Fruit fly (Drosophila melanogaster) whole organism, embryonic: ENCODE data around the gene CG14797.

Experiments used
- BEAF-32 ChIP-seq: fragments of 200-800 bp; sonication (Bioruptor generic); optimal IDR thresholded peaks from 3 replicates; lab custom pipeline; 2017; ENCODE audit warnings: missing biosample characterization, missing genetic modification characterization, mild to moderate bottlenecking, moderate library complexity, missing genetic modification reagents
- Bgb ChIP-seq: fragments of 200-800 bp; sonication (Bioruptor generic); IDR thresholded peaks from 2 replicates; pipeline ENCODE4 v1.3.6; 2022; ENCODE audit warnings: missing biosample characterization, missing genetic modification characterization; ENCODE audit not compliant: partially characterized antibody
- Blimp-1 ChIP-seq: fragments of 200-800 bp; sonication (Bioruptor generic); optimal IDR thresholded peaks from 3 replicates; lab custom pipeline; 2018; ENCODE audit warnings: missing biosample characterization, missing genetic modification characterization, mild to moderate bottlenecking, moderate library complexity, missing genetic modification reagents
- CG11560 ChIP-seq: fragments of 200-800 bp; sonication (Bioruptor generic); IDR thresholded peaks from 3 replicates; pipeline ENCODE4 v1.3.6; 2022; ENCODE audit warnings: missing biosample characterization, missing genetic modification characterization
- CG12769 ChIP-seq: fragments of 200-800 bp; sonication (Bioruptor generic); optimal IDR thresholded peaks from 2 replicates; lab custom pipeline; 2019; ENCODE audit warnings: missing biosample characterization, mild to moderate bottlenecking, missing genetic modification characterization, moderate library complexity
- CG13287 ChIP-seq: fragments of 200-800 bp; sonication (Bioruptor generic); IDR thresholded peaks from 2 replicates; pipeline ENCODE4 v1.3.6; 2022; ENCODE audit warnings: missing biosample characterization, missing genetic modification characterization; ENCODE audit not compliant: partially characterized antibody
- CG15011 ChIP-seq: fragments of 200-800 bp; sonication (Bioruptor generic); optimal IDR thresholded peaks from 3 replicates; lab custom pipeline; 2018; ENCODE audit warnings: missing biosample characterization, mild to moderate bottlenecking, missing genetic modification characterization
- CG15514 ChIP-seq: fragments of 200-800 bp; sonication (Bioruptor generic); optimal IDR thresholded peaks from 3 replicates; lab custom pipeline; 2017; ENCODE audit warnings: missing biosample characterization, missing genetic modification characterization, mild to moderate bottlenecking, moderate library complexity, missing genetic modification reagents
- CG17186 ChIP-seq: fragments of 200-800 bp; sonication (Bioruptor generic); optimal IDR thresholded peaks from 3 replicates; lab custom pipeline; 2017; ENCODE audit warnings: missing biosample characterization, missing genetic modification reagents, missing genetic modification characterization
- CG17829 ChIP-seq: fragments of 200-800 bp; optimal IDR thresholded peaks from 2 replicates; lab custom pipeline; 2019; ENCODE audit warnings: missing biosample characterization, mild to moderate bottlenecking, missing genetic modification characterization, moderate library complexity
- CG17912 ChIP-seq: fragments of 200-800 bp; sonication (Bioruptor generic); optimal IDR thresholded peaks from 2 replicates; lab custom pipeline; 2018; ENCODE audit warnings: missing biosample characterization, mild to moderate bottlenecking, missing genetic modification characterization
- CG18476 ChIP-seq: fragments of 200-800 bp; sonication (Bioruptor generic); optimal IDR thresholded peaks from 2 replicates; lab custom pipeline; 2016; ENCODE audit warnings: missing biosample characterization, mild to moderate bottlenecking, missing genetic modification characterization
- CG32532 ChIP-seq: fragments of 200-800 bp; sonication (Bioruptor generic); IDR thresholded peaks from 2 replicates; pipeline ENCODE4 v1.3.6; 2022; ENCODE audit warnings: missing biosample characterization, missing genetic modification characterization
- CG42726 ChIP-seq: fragments of 200-800 bp; sonication (Bioruptor generic); IDR thresholded peaks from 2 replicates; pipeline ENCODE4 v1.3.6; 2022; ENCODE audit warnings: missing biosample characterization, missing genetic modification characterization; ENCODE audit not compliant: partially characterized antibody
- CG5180 ChIP-seq: fragments of 200-800 bp; sonication (Bioruptor generic); optimal IDR thresholded peaks from 3 replicates; lab custom pipeline; 2017; ENCODE audit warnings: missing biosample characterization, missing genetic modification characterization, mild to moderate bottlenecking, moderate library complexity, missing genetic modification reagents
- CG6791 ChIP-seq: fragments of 200-800 bp; sonication (Bioruptor generic); IDR thresholded peaks from 3 replicates; pipeline ENCODE4 v1.3.6; 2022; ENCODE audit warnings: missing biosample characterization, missing genetic modification characterization; ENCODE audit not compliant: partially characterized antibody
- CG7963 ChIP-seq: fragments of 200-800 bp; sonication (Bioruptor generic); IDR thresholded peaks from 3 replicates; pipeline ENCODE4 v1.3.6; 2022; ENCODE audit warnings: missing biosample characterization, missing genetic modification characterization; ENCODE audit not compliant: partially characterized antibody
- CG8388 ChIP-seq: fragments of 200-800 bp; sonication (Bioruptor generic); optimal IDR thresholded peaks from 2 replicates; lab custom pipeline; 2019; ENCODE audit warnings: missing biosample characterization, mild to moderate bottlenecking, missing genetic modification characterization, moderate library complexity
- Deaf1 ChIP-seq: fragments of 200-800 bp; optimal IDR thresholded peaks from 3 replicates; lab custom pipeline; 2019; ENCODE audit warnings: missing biosample characterization, mild to moderate bottlenecking, missing genetic modification characterization, moderate library complexity
- Dll ChIP-seq: fragments of 200-800 bp; sonication (Bioruptor generic); IDR thresholded peaks from 4 replicates; pipeline ENCODE4 v1.3.6; 2022; ENCODE audit warnings: missing biosample characterization, missing genetic modification characterization; ENCODE audit not compliant: partially characterized antibody
- Dp ChIP-seq: fragments of 200-800 bp; sonication (Bioruptor generic); optimal IDR thresholded peaks from 2 replicates; lab custom pipeline; 2018; ENCODE audit warnings: missing biosample characterization, mild to moderate bottlenecking, missing genetic modification characterization, moderate library complexity
- Dref ChIP-seq: fragments of 200-800 bp; sonication (Bioruptor generic); IDR thresholded peaks from 2 replicates; pipeline ENCODE4 v1.3.6; 2022; ENCODE audit warnings: missing biosample characterization, missing genetic modification characterization
- E2f2 ChIP-seq: fragments of 200-800 bp; sonication (Bioruptor generic); IDR thresholded peaks from 2 replicates; pipeline ENCODE4 v1.3.6; 2022; ENCODE audit warnings: missing biosample characterization, missing genetic modification characterization
- Ets65A ChIP-seq: fragments of 200-800 bp; sonication (Bioruptor generic); peaks from one replicate; lab custom pipeline; 2016; ENCODE audit warnings: missing biosample characterization, missing genetic modification characterization
- Ets97D ChIP-seq: fragments of 200-800 bp; sonication (Bioruptor generic); optimal IDR thresholded peaks from 3 replicates; lab custom pipeline; 2016; ENCODE audit warnings: missing biosample characterization, missing genetic modification characterization
- MBD-R2 ChIP-seq: fragments of 200-800 bp; sonication (Bioruptor generic); IDR thresholded peaks from 2 replicates; pipeline ENCODE4 v1.3.6; 2022; ENCODE audit warnings: missing biosample characterization, missing genetic modification characterization
- Med ChIP-seq: fragments of 200-800 bp; sonication (Bioruptor generic); peaks from one replicate; lab custom pipeline; 2016; ENCODE audit warnings: missing biosample characterization, missing genetic modification characterization, mild to moderate bottlenecking, inconsistent platforms, moderate library complexity
- Nf-YC ChIP-seq: fragments of 200-800 bp; optimal IDR thresholded peaks from 3 replicates; lab custom pipeline; 2019; ENCODE audit warnings: missing biosample characterization, mild to moderate bottlenecking, missing genetic modification characterization, moderate library complexity
- Opbp ChIP-seq: fragments of 200-800 bp; sonication (Bioruptor generic); IDR thresholded peaks from 3 replicates; pipeline ENCODE4 v1.3.6; 2022; ENCODE audit warnings: missing biosample characterization, missing genetic modification characterization; ENCODE audit not compliant: partially characterized antibody
- Scr ChIP-seq: fragments of 200-800 bp; sonication (Bioruptor generic); IDR thresholded peaks from 2 replicates; pipeline ENCODE4 v1.3.6; 2022; ENCODE audit warnings: missing biosample characterization, missing genetic modification characterization; ENCODE audit not compliant: partially characterized antibody
- Spps ChIP-seq: fragments of 200-800 bp; sonication (Bioruptor generic); optimal IDR thresholded peaks from 2 replicates; lab custom pipeline; 2018; ENCODE audit warnings: missing biosample characterization, mild to moderate bottlenecking, missing genetic modification characterization
- Sry-δ ChIP-seq: fragments of 200-800 bp; sonication (Bioruptor generic); optimal IDR thresholded peaks from 2 replicates; lab custom pipeline; 2016; ENCODE audit warnings: missing biosample characterization, missing genetic modification characterization
- Trl ChIP-seq, 3 experiments: fragments of >200 bp in 2 of 3; fragments of 200-800 bp in 1 of 3; sonication (Bioruptor generic) in 1 of 3; optimal IDR thresholded peaks; 2 replicates in 1 of 3; 3 replicates in 2 of 3; lab custom pipeline; 2016 to 2017; ENCODE audit warnings: missing biosample characterization in 1 of 3, missing genetic modification characterization in 1 of 3
- bbx ChIP-seq: fragments of 200-800 bp; sonication (Bioruptor generic); IDR thresholded peaks from 2 replicates; pipeline ENCODE4 v1.3.6; 2022; ENCODE audit warnings: missing biosample characterization, missing genetic modification characterization; ENCODE audit not compliant: partially characterized antibody
- bigmax ChIP-seq: fragments of 200-800 bp; sonication (Bioruptor generic); optimal IDR thresholded peaks from 2 replicates; lab custom pipeline; 2018; ENCODE audit warnings: missing biosample characterization, mild to moderate bottlenecking, missing genetic modification characterization
- ci ChIP-seq: fragments of 200-800 bp; sonication (Bioruptor generic); IDR thresholded peaks from 3 replicates; pipeline ENCODE4 v1.3.6; 2022; ENCODE audit warnings: missing biosample characterization, missing genetic modification characterization
- crp ChIP-seq, 2 experiments: fragments of 200-800 bp; sonication (Bioruptor generic); optimal IDR thresholded peaks; 2 replicates in 1 of 2; 3 replicates in 1 of 2; lab custom pipeline; 2017; ENCODE audit warnings: missing biosample characterization in 2 of 2, missing genetic modification characterization in 2 of 2, mild to moderate bottlenecking in 1 of 2, moderate library complexity in 1 of 2
- ewg ChIP-seq: fragments of 200-800 bp; sonication (Bioruptor generic); optimal IDR thresholded peaks from 3 replicates; lab custom pipeline; 2017; ENCODE audit warnings: mild to moderate bottlenecking, missing biosample characterization, missing genetic modification reagents, missing genetic modification characterization
- her ChIP-seq: fragments of 200-800 bp; sonication (Bioruptor generic); optimal IDR thresholded peaks from 2 replicates; lab custom pipeline; 2016; ENCODE audit warnings: missing biosample characterization, missing genetic modification characterization
- nmo ChIP-seq: fragments of 200-800 bp; sonication (Bioruptor generic); optimal IDR thresholded peaks from 2 replicates; lab custom pipeline; 2018; ENCODE audit warnings: missing biosample characterization, mild to moderate bottlenecking, missing genetic modification characterization, moderate library complexity
- sd ChIP-seq: fragments of 200-800 bp; sonication (Bioruptor generic); optimal IDR thresholded peaks from 3 replicates; lab custom pipeline; 2018; ENCODE audit warnings: missing biosample characterization, mild to moderate bottlenecking, missing genetic modification characterization, moderate library complexity
- sens ChIP-seq: fragments of 200-800 bp; sonication (Bioruptor generic); peaks from one replicate; lab custom pipeline; 2016; ENCODE audit warnings: missing biosample characterization, missing genetic modification characterization
- unc-4 ChIP-seq: fragments of 200-800 bp; sonication (Bioruptor generic); IDR thresholded peaks from 2 replicates; pipeline ENCODE4 v1.3.6; 2022; ENCODE audit warnings: missing biosample characterization, missing genetic modification characterization; ENCODE audit not compliant: partially characterized antibody

CG14797 gene

dm6 chrX:1686305-1686704 lies 4.9 kb downstream of the CG14797 start, which contains the start of gene b6:
Gene b6 (plus strand): TSS chrX:1686624.
- TF ChIP-seq CG17829 (tag; lab: Kevin White, UChicago) (no peak), CG32532 (no peak), CG18476 (GFP tag; lab: Kevin White, UChicago) (no peak), ci (GFP tag; lab: Robert Waterston, UW) (no peak), unc-4 (GFP tag; lab: Robert Waterston, UW) (no peak), CG5180 (GFP tag; lab: Kevin White, UChicago) (peak; percentile 88), Blimp-1 (peak; percentile 57), bigmax (GFP tag; lab: Kevin White, UChicago) (no peak)

dm6 chrX:1691475-1691874 lies 10.1 kb downstream of the CG14797 start:
- no peak for TF ChIP-seq Spps
- TF ChIP-seq CG15514 (GFP tag; lab: Kevin White, UChicago): peak; percentile 95
- peak; percentile 45 for TF ChIP-seq ewg (GFP tag; lab: Kevin White, UChicago)
- TF ChIP-seq, all 482 proteins: peak for 2

dm6 chrX:1692553-1692952 lies 11.2 kb downstream of the CG14797 start, which contains the start of gene CG32809:
Gene CG32809 (minus strand): TSS chrX:1692768.
- TF ChIP-seq CG11560 (tag; lab: Robert Waterston, UW) (peak; percentile 96), Med (GFP tag; lab: Kevin White, UChicago) (peak; percentile 73), CG13287 (GFP tag; lab: Robert Waterston, UW) (peak; percentile 17; the same call in 1 of the 2 replicates), CG7963 (GFP tag; lab: Robert Waterston, UW) (0 out of 3 replicates have a peak, but pooled peaks have one; percentile 26), MBD-R2 (0 out of 2 replicates have a peak, but pooled peaks have one; percentile 24), CG12769 (tag; lab: Kevin White, UChicago) (no peak), CG15011 (GFP tag; lab: Kevin White, UChicago) (no peak), Scr (GFP tag; lab: Robert Waterston, UW) (0 out of 2 replicates have a peak, but pooled peaks have one; percentile 11), E2f2 (GFP tag; lab: Robert Waterston, UW) (peak; percentile 59; the same call in 1 of the 2 replicates), CG6791 (GFP tag; lab: Robert Waterston, UW) (peak; percentile 59; the same call in 2 of the 3 replicates), CG17912 (GFP tag; lab: Kevin White, UChicago) (no peak), Dref (GFP tag; lab: Robert Waterston, UW) (peak; percentile 65), ewg (GFP tag; lab: Kevin White, UChicago) (peak; percentile 98), sd (tag; lab: Kevin White, UChicago) (peak; percentile 60), Ets97D (GFP tag; lab: Kevin White, UChicago) (peak; percentile 8), bbx (GFP tag; lab: Robert Waterston, UW) (peak; percentile 43; the same call in 1 of the 2 replicates), Sry-δ (peak; percentile 25), CG17186 (peak; percentile 11), CG15514 (GFP tag; lab: Kevin White, UChicago) (peak; percentile 90), Trl (optimal IDR thresholded peaks at IDR 0.05; lab: Kevin White, UChicago) (no peak), Trl (GFP tag; optimal IDR thresholded peaks at IDR 0.05; lab: Kevin White, UChicago) (no peak), her (GFP tag; lab: Kevin White, UChicago) (no peak), Ets65A (peak; percentile 37), BEAF-32 (peak; percentile 18), Deaf1 (tag; lab: Kevin White, UChicago) (peak; percentile 41), Bgb (peak; percentile 50; the same call in 1 of the 2 replicates), crp (GFP tag; optimal IDR thresholded peaks at IDR 0.05; lab: Kevin White, UChicago) (peak in 1 of 2 experiments; percentile 49), Opbp (GFP tag; lab: Robert Waterston, UW) (0 out of 3 replicates have a peak, but pooled peaks have one; percentile 28), CG8388 (GFP tag; lab: Kevin White, UChicago) (no peak), sens (GFP tag; lab: Kevin White, UChicago) (peak; percentile 46), Dp (peak; percentile 45), CG42726 (GFP tag; lab: Robert Waterston, UW) (0 out of 2 replicates have a peak, but pooled peaks have one; percentile 13), nmo (GFP tag; lab: Kevin White, UChicago) (peak; percentile 15), Dll (GFP tag; lab: Robert Waterston, UW) (0 out of 4 replicates have a peak, but pooled peaks have one; percentile 14), Nf-YC (no peak)
